Fruit fly (Drosophila melanogaster) whole organism, embryonic: ENCODE results near the gene CG32599.

Source experiments
- ATbp ChIP-seq: fragments of 200-800 bp; sonication (Bioruptor generic); optimal IDR thresholded peaks from 2 replicates; lab custom pipeline; 2017; ENCODE audit warnings: missing biosample characterization, mild to moderate bottlenecking, missing genetic modification characterization, missing genetic modification reagents
- Abd-B ChIP-seq: fragments of 200-800 bp; sonication (Bioruptor generic); optimal IDR thresholded peaks from 2 replicates; lab custom pipeline; 2018; ENCODE audit warnings: missing biosample characterization, mild to moderate bottlenecking, missing genetic modification characterization, moderate library complexity
- Asciz ChIP-seq: fragments of 200-800 bp; sonication (Bioruptor generic); optimal IDR thresholded peaks from 2 replicates; lab custom pipeline; 2017; ENCODE audit warnings: missing biosample characterization, mild to moderate bottlenecking, missing genetic modification characterization, missing genetic modification reagents
- CG10267 ChIP-seq: fragments of 200-800 bp; sonication (Bioruptor generic); optimal IDR thresholded peaks from 2 replicates; lab custom pipeline; 2018; ENCODE audit warnings: missing biosample characterization, mild to moderate bottlenecking, missing genetic modification characterization, moderate library complexity
- CG10565 ChIP-seq: fragments of 200-800 bp; sonication (Bioruptor generic); optimal IDR thresholded peaks from 3 replicates; lab custom pipeline; 2016; ENCODE audit warnings: missing biosample characterization, mild to moderate bottlenecking, missing genetic modification characterization
- CG13424 ChIP-seq: fragments of 200-800 bp; sonication (Bioruptor generic); optimal IDR thresholded peaks from 2 replicates; lab custom pipeline; 2019; ENCODE audit warnings: missing biosample characterization, mild to moderate bottlenecking, missing genetic modification characterization, moderate library complexity
- CG14965 ChIP-seq: fragments of 200-800 bp; sonication (Bioruptor generic); optimal IDR thresholded peaks from 2 replicates; lab custom pipeline; 2016; ENCODE audit warnings: missing biosample characterization, missing genetic modification characterization, borderline replicate concordance
- CG1602 ChIP-seq: fragments of 200-800 bp; sonication (Bioruptor generic); optimal IDR thresholded peaks from 3 replicates; lab custom pipeline; 2016; ENCODE audit warnings: missing biosample characterization, missing genetic modification characterization
- CG1603 ChIP-seq: fragments of 200-800 bp; sonication (Bioruptor generic); optimal IDR thresholded peaks from 2 replicates; lab custom pipeline; 2019; ENCODE audit warnings: missing biosample characterization, mild to moderate bottlenecking, missing genetic modification characterization, moderate library complexity
- CG17359 ChIP-seq: fragments of 200-800 bp; sonication (Bioruptor generic); optimal IDR thresholded peaks from 3 replicates; lab custom pipeline; 2018; ENCODE audit warnings: missing biosample characterization, mild to moderate bottlenecking, missing genetic modification characterization, moderate library complexity
- CG18262 ChIP-seq: fragments of 200-800 bp; optimal IDR thresholded peaks from 3 replicates; lab custom pipeline; 2019; ENCODE audit warnings: missing biosample characterization, mild to moderate bottlenecking, missing genetic modification characterization, moderate library complexity
- CG1832 ChIP-seq: fragments of 200-800 bp; sonication (Bioruptor generic); optimal IDR thresholded peaks from 2 replicates; lab custom pipeline; 2017; ENCODE audit warnings: missing biosample characterization, mild to moderate bottlenecking, missing genetic modification characterization, inconsistent platforms
- CG2129 ChIP-seq: fragments of 200-800 bp; sonication (Bioruptor generic); IDR thresholded peaks from 2 replicates; pipeline ENCODE4 v1.3.6; 2022; ENCODE audit warnings: missing biosample characterization, missing genetic modification characterization; ENCODE audit not compliant: partially characterized antibody
- CG30020 ChIP-seq: fragments of 200-800 bp; optimal IDR thresholded peaks from 2 replicates; lab custom pipeline; 2019; ENCODE audit warnings: missing biosample characterization, mild to moderate bottlenecking, missing genetic modification characterization, moderate library complexity
- CG30431 ChIP-seq: fragments of 200-800 bp; sonication (Bioruptor generic); optimal IDR thresholded peaks from 2 replicates; lab custom pipeline; 2017; ENCODE audit warnings: missing biosample characterization, missing genetic modification characterization
- CG4707 ChIP-seq: fragments of 200-800 bp; sonication (Bioruptor generic); optimal IDR thresholded peaks from 2 replicates; lab custom pipeline; 2018; ENCODE audit warnings: missing biosample characterization, mild to moderate bottlenecking, missing genetic modification characterization, moderate library complexity
- CG7271 ChIP-seq: fragments of 200-800 bp; sonication (Bioruptor generic); optimal IDR thresholded peaks from 2 replicates; lab custom pipeline; 2018; ENCODE audit warnings: missing biosample characterization, mild to moderate bottlenecking, missing genetic modification characterization, moderate library complexity
- CG7556 ChIP-seq: fragments of 200-800 bp; sonication (Bioruptor generic); optimal IDR thresholded peaks from 2 replicates; lab custom pipeline; 2017; ENCODE audit warnings: missing biosample characterization, mild to moderate bottlenecking, missing genetic modification characterization
- CG9817 ChIP-seq: fragments of 200-800 bp; sonication (Bioruptor generic); optimal IDR thresholded peaks from 2 replicates; lab custom pipeline; 2018; ENCODE audit warnings: missing biosample characterization, mild to moderate bottlenecking, missing genetic modification characterization, moderate library complexity
- D ChIP-seq, 2 experiments: fragments of 200-800 bp in 1 of 2; fragments of >200 bp in 1 of 2; sonication (Bioruptor generic) in 1 of 2; optimal IDR thresholded peaks; 2 replicates in 1 of 2; 3 replicates in 1 of 2; lab custom pipeline; 2017; ENCODE audit warnings: mild to moderate bottlenecking in 1 of 2, missing biosample characterization in 1 of 2, missing genetic modification characterization in 1 of 2, missing genetic modification reagents in 1 of 2
- Eip74EF ChIP-seq, 2 experiments: fragments of 200-800 bp in 1 of 2; fragments of >200 bp in 1 of 2; sonication (Bioruptor generic) in 1 of 2; optimal IDR thresholded peaks; 2 replicates each; lab custom pipeline; 2017 to 2019; ENCODE audit warnings: missing biosample characterization in 2 of 2, missing genetic modification characterization in 2 of 2, mild to moderate bottlenecking in 1 of 2, moderate library complexity in 1 of 2
- Fer2 ChIP-seq: fragments of 200-800 bp; sonication (Bioruptor generic); optimal IDR thresholded peaks from 2 replicates; lab custom pipeline; 2018; ENCODE audit warnings: missing biosample characterization, mild to moderate bottlenecking, missing genetic modification characterization, moderate library complexity
- GATAe ChIP-seq: fragments of 200-800 bp; sonication (Bioruptor generic); conservative IDR thresholded peaks from 2 replicates; pipeline ENCODE4 v1.3.6; 2022; ENCODE audit warnings: missing biosample characterization, missing genetic modification characterization
- HLH4C ChIP-seq: fragments of 200-800 bp; sonication (Bioruptor generic); IDR thresholded peaks from 3 replicates; pipeline ENCODE4 v1.3.6; 2022; ENCODE audit warnings: missing biosample characterization, missing genetic modification characterization; ENCODE audit not compliant: partially characterized antibody
- HmgZ ChIP-seq: fragments of 200-800 bp; sonication (Bioruptor generic); optimal IDR thresholded peaks from 2 replicates; lab custom pipeline; 2018; ENCODE audit warnings: missing biosample characterization, mild to moderate bottlenecking, missing genetic modification characterization
- MBD-R2 ChIP-seq: fragments of 200-800 bp; sonication (Bioruptor generic); IDR thresholded peaks from 2 replicates; pipeline ENCODE4 v1.3.6; 2022; ENCODE audit warnings: missing biosample characterization, missing genetic modification characterization
- Med ChIP-seq: fragments of 200-800 bp; sonication (Bioruptor generic); peaks from one replicate; lab custom pipeline; 2016; ENCODE audit warnings: missing biosample characterization, missing genetic modification characterization, mild to moderate bottlenecking, inconsistent platforms, moderate library complexity
- Ravus ChIP-seq: fragments of 200-800 bp; sonication (Bioruptor generic); IDR thresholded peaks from 2 replicates; pipeline ENCODE4 v1.3.6; 2022; ENCODE audit warnings: missing biosample characterization, missing genetic modification characterization
- Scr ChIP-seq: fragments of 200-800 bp; sonication (Bioruptor generic); IDR thresholded peaks from 2 replicates; pipeline ENCODE4 v1.3.6; 2022; ENCODE audit warnings: missing biosample characterization, missing genetic modification characterization; ENCODE audit not compliant: partially characterized antibody
- Sry-β ChIP-seq: fragments of 200-800 bp; sonication (Bioruptor generic); optimal IDR thresholded peaks from 2 replicates; lab custom pipeline; 2018; ENCODE audit warnings: missing biosample characterization, mild to moderate bottlenecking, missing genetic modification characterization, moderate library complexity
- Sry-δ ChIP-seq: fragments of 200-800 bp; sonication (Bioruptor generic); optimal IDR thresholded peaks from 2 replicates; lab custom pipeline; 2016; ENCODE audit warnings: missing biosample characterization, missing genetic modification characterization
- ap ChIP-seq: fragments of 200-800 bp; sonication (Bioruptor generic); IDR thresholded peaks from 2 replicates; pipeline ENCODE4 v1.3.6; 2022; ENCODE audit warnings: missing biosample characterization, missing genetic modification characterization
- cas ChIP-seq: fragments of 200-800 bp; sonication (Bioruptor generic); IDR thresholded peaks from 2 replicates; pipeline ENCODE4 v1.3.6; 2022; ENCODE audit warnings: missing biosample characterization, missing genetic modification characterization
- chn ChIP-seq: fragments of 200-800 bp; sonication (Bioruptor generic); optimal IDR thresholded peaks from 2 replicates; lab custom pipeline; 2016; ENCODE audit warnings: missing biosample characterization, missing genetic modification characterization
- corto ChIP-seq: fragments of 200-800 bp; sonication (Bioruptor generic); optimal IDR thresholded peaks from 2 replicates; lab custom pipeline; 2016; ENCODE audit warnings: missing biosample characterization, mild to moderate bottlenecking, missing genetic modification characterization, moderate library complexity
- da ChIP-seq: fragments of 200-800 bp; sonication (Bioruptor generic); optimal IDR thresholded peaks from 2 replicates; lab custom pipeline; 2016; ENCODE audit warnings: missing biosample characterization, missing genetic modification characterization
- dan ChIP-seq: fragments of 200-800 bp; sonication (Bioruptor generic); IDR thresholded peaks from 2 replicates; pipeline ENCODE4 v1.3.6; 2022; ENCODE audit warnings: missing biosample characterization, missing genetic modification characterization
- danr ChIP-seq: fragments of 200-800 bp; sonication (Bioruptor generic); IDR thresholded peaks from 2 replicates; pipeline ENCODE4 v1.3.6; 2022; ENCODE audit warnings: missing biosample characterization, missing genetic modification characterization
- dati ChIP-seq: fragments of 200-800 bp; sonication (Bioruptor generic); IDR thresholded peaks from 2 replicates; pipeline ENCODE4 v1.3.6; 2022; ENCODE audit warnings: missing biosample characterization, missing genetic modification characterization
- dmrt11E ChIP-seq: fragments of 200-800 bp; sonication (Bioruptor generic); optimal IDR thresholded peaks from 3 replicates; lab custom pipeline; 2018; ENCODE audit warnings: missing biosample characterization, mild to moderate bottlenecking, missing genetic modification characterization, moderate library complexity
- eyg ChIP-seq: fragments of 200-800 bp; sonication (Bioruptor generic); optimal IDR thresholded peaks from 3 replicates; lab custom pipeline; 2016; ENCODE audit warnings: missing biosample characterization, missing genetic modification characterization
- hb ChIP-seq: fragments of 200-800 bp; sonication (Bioruptor generic); IDR thresholded peaks from 3 replicates; pipeline ENCODE4 v1.3.6; 2022; ENCODE audit warnings: missing biosample characterization, missing genetic modification characterization; ENCODE audit not compliant: partially characterized antibody
- nau ChIP-seq: fragments of 200-800 bp; sonication (Bioruptor generic); optimal IDR thresholded peaks from 3 replicates; lab custom pipeline; 2017; ENCODE audit warnings: missing biosample characterization, mild to moderate bottlenecking, missing genetic modification characterization, missing genetic modification reagents
- nerfin-2 ChIP-seq: fragments of 200-800 bp; sonication (Bioruptor generic); IDR thresholded peaks from 2 replicates; pipeline ENCODE4 v1.3.6; 2022; ENCODE audit warnings: missing biosample characterization, missing genetic modification characterization; ENCODE audit not compliant: partially characterized antibody
- otp ChIP-seq: fragments of 200-800 bp; sonication (Bioruptor generic); IDR thresholded peaks from 3 replicates; pipeline ENCODE4, ENCODE4 v1.3.6; 2022; ENCODE audit warnings: missing biosample characterization, missing genetic modification characterization
- pita ChIP-seq: fragments of 200-800 bp; sonication (Bioruptor generic); optimal IDR thresholded peaks from 2 replicates; lab custom pipeline; 2017; ENCODE audit warnings: missing biosample characterization, mild to moderate bottlenecking, missing genetic modification characterization
- unpg ChIP-seq: fragments of 200-800 bp; sonication (Bioruptor generic); optimal IDR thresholded peaks from 3 replicates; lab custom pipeline; 2018; ENCODE audit warnings: missing biosample characterization, mild to moderate bottlenecking, missing genetic modification characterization, moderate library complexity

CG32599 gene

DNA sequence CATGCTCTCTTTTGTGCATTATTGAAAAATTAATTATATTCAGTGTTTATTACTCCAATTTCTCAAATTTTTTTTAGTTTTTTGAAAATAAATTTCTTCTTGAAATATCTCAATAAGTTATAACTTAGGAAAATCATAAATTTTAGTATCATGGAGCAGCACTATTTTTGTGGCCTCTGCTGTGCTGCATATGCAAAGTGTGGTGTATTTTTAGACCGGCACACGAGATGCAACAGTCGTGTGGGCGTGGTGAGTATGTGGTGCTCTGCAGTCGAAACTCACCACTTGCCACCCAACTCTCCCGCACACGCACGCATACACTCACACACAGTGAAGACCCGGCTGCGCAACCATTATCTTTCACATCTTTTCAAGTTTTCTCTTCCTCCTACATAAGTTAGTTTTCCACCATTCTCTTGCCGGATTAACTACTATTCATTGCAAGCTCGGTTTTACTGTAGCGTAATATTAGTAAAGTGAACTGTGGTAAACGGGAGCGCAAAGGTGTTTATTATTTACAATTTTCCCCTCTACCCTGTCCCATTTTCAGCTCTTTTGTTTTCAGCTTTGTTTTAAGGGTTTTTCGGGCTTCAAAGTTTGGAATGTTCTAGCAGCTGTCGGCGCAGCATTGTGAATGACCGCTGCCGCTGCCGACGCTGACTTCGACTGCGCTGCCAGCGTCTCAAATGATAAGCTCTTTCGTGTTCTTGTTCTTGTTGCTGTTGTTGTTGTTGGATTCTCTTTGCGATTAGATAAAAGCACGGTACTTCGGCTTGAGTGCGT lies 34.9 kb upstream of the CG32599 start:
- TF ChIP-seq CG30431 (GFP tag; lab: Kevin White, UChicago) (peak; percentile 7), ap (peak; percentile 58; the same call in 1 of the 2 replicates), ATbp (GFP tag; lab: Kevin White, UChicago) (peak; percentile 68), CG17359 (tag; lab: Kevin White, UChicago) (peak; percentile 82), CG30020 (tag; lab: Kevin White, UChicago) (no peak), otp (GFP tag; lab: Robert Waterston, UW) (peak; percentile 59; the same call in 2 of the 3 replicates), dmrt11E (tag; lab: Kevin White, UChicago) (peak; percentile 71), MBD-R2 (GFP tag; lab: Robert Waterston, UW) (0 out of 2 replicates have a peak, but pooled peaks have one; percentile 22), nerfin-2 (GFP tag; lab: Robert Waterston, UW) (no peak), pita (GFP tag; lab: Kevin White, UChicago) (no peak), CG2129 (GFP tag; lab: Robert Waterston, UW) (no peak), Abd-B (GFP tag; lab: Kevin White, UChicago) (no peak), HLH4C (GFP tag; lab: Robert Waterston, UW) (no peak), CG9817 (tag; lab: Kevin White, UChicago) (no peak), CG10565 (no peak), CG10267 (tag; lab: Kevin White, UChicago) (peak; percentile 70), Eip74EF (GFP tag; optimal IDR thresholded peaks at IDR 0.05; lab: Kevin White, UChicago) (peak in 1 of 2 experiments; percentile 19), D (optimal IDR thresholded peaks at IDR 0.05; lab: Kevin White, UChicago) (no peak), D (GFP tag; optimal IDR thresholded peaks at IDR 0.05; lab: Kevin White, UChicago) (peak; percentile 75), CG1832 (no peak), CG1603 (peak; percentile 40), danr (no peak), HmgZ (tag; lab: Kevin White, UChicago) (no peak), cas (GFP tag; lab: Robert Waterston, UW) (no peak), nau (GFP tag; lab: Kevin White, UChicago) (peak; percentile 43), unpg (GFP tag; lab: Kevin White, UChicago) (peak; percentile 73), dati (no peak), CG7271 (tag; lab: Kevin White, UChicago) (peak; percentile 70), CG13424 (tag; lab: Kevin White, UChicago) (peak; percentile 65), CG1602 (peak; percentile 40), eyg (GFP tag; lab: Kevin White, UChicago) (no peak), Fer2 (tag; lab: Kevin White, UChicago) (no peak), CG4707 (peak; percentile 52), chn (peak; percentile 30), Med (peak; percentile 68), CG14965 (GFP tag; lab: Kevin White, UChicago) (no peak), Scr (no peak), Asciz (GFP tag; lab: Kevin White, UChicago) (peak; percentile 83), da (no peak), CG7556 (peak; percentile 64), GATAe (GFP tag; lab: Robert Waterston, UW) (peak; percentile 88), dan (GFP tag; lab: Robert Waterston, UW) (no peak), Ravus (GFP tag; lab: Robert Waterston, UW) (no peak), corto (GFP tag; lab: Kevin White, UChicago) (no peak), Sry-β (GFP tag; lab: Kevin White, UChicago) (peak; percentile 9), Sry-δ (GFP tag; lab: Kevin White, UChicago) (peak; percentile 2), CG18262 (tag; lab: Kevin White, UChicago) (peak; percentile 67), hb (no peak)
